Fruit fly (Drosophila melanogaster) whole organism, embryonic: Measurements from ENCODE around the gene Or88a.

Experiments used
- Atf-2 ChIP-seq: fragments of 200-800 bp; sonication (Bioruptor generic); optimal IDR thresholded peaks from 2 replicates; lab custom pipeline; 2016; ENCODE audit warnings: missing biosample characterization, missing genetic modification characterization
- CG10267 ChIP-seq: fragments of 200-800 bp; sonication (Bioruptor generic); optimal IDR thresholded peaks from 2 replicates; lab custom pipeline; 2018; ENCODE audit warnings: missing biosample characterization, mild to moderate bottlenecking, missing genetic modification characterization, moderate library complexity
- CG1233 ChIP-seq: fragments of 200-800 bp; sonication (Bioruptor generic); optimal IDR thresholded peaks from 4 replicates; lab custom pipeline; 2018; ENCODE audit warnings: missing biosample characterization, mild to moderate bottlenecking, missing genetic modification characterization
- CG13123 ChIP-seq: fragments of 200-800 bp; sonication (Bioruptor generic); optimal IDR thresholded peaks from 2 replicates; lab custom pipeline; 2016; ENCODE audit warnings: missing biosample characterization, missing genetic modification characterization
- CG13624 ChIP-seq: fragments of 200-800 bp; sonication (Bioruptor generic); optimal IDR thresholded peaks from 2 replicates; lab custom pipeline; 2016; ENCODE audit warnings: missing biosample characterization, missing genetic modification characterization
- CG13775 ChIP-seq: fragments of 200-800 bp; sonication (Bioruptor generic); optimal IDR thresholded peaks from 3 replicates; lab custom pipeline; 2017; ENCODE audit warnings: missing biosample characterization, mild to moderate bottlenecking, missing genetic modification characterization
- CG14667 ChIP-seq: fragments of 200-800 bp; sonication (Bioruptor generic); IDR thresholded peaks from 2 replicates; pipeline ENCODE4 v1.3.6; 2022; ENCODE audit warnings: missing biosample characterization, missing genetic modification characterization
- CG15601 ChIP-seq: fragments of 200-800 bp; sonication (Bioruptor generic); optimal IDR thresholded peaks from 3 replicates; lab custom pipeline; 2019; ENCODE audit warnings: missing biosample characterization, mild to moderate bottlenecking, missing genetic modification characterization, moderate library complexity
- CG31441 ChIP-seq: fragments of 200-800 bp; sonication (Bioruptor generic); IDR thresholded peaks from 2 replicates; pipeline ENCODE4 v1.3.6; 2022; ENCODE audit warnings: missing biosample characterization, missing genetic modification characterization
- CG34224 ChIP-seq: fragments of 200-800 bp; sonication (Bioruptor generic); IDR thresholded peaks from 3 replicates; pipeline ENCODE4 v1.3.6; 2022; ENCODE audit warnings: missing biosample characterization, missing genetic modification characterization; ENCODE audit not compliant: partially characterized antibody
- CG43689 ChIP-seq: fragments of 200-800 bp; sonication (Bioruptor generic); IDR thresholded peaks from 2 replicates; pipeline ENCODE4 v1.3.6; 2022; ENCODE audit warnings: missing biosample characterization, missing genetic modification characterization
- CG4617 ChIP-seq: fragments of 200-800 bp; sonication (Bioruptor generic); optimal IDR thresholded peaks from 3 replicates; lab custom pipeline; 2016; ENCODE audit warnings: missing biosample characterization, missing genetic modification characterization, borderline replicate concordance
- CG6254 ChIP-seq: fragments of 200-800 bp; sonication (Bioruptor generic); optimal IDR thresholded peaks from 3 replicates; lab custom pipeline; 2017; ENCODE audit warnings: mild to moderate bottlenecking, missing biosample characterization, missing genetic modification reagents, missing genetic modification characterization
- CG8388 ChIP-seq: fragments of 200-800 bp; sonication (Bioruptor generic); optimal IDR thresholded peaks from 2 replicates; lab custom pipeline; 2019; ENCODE audit warnings: missing biosample characterization, mild to moderate bottlenecking, missing genetic modification characterization, moderate library complexity
- CG9932 ChIP-seq: fragments of 200-800 bp; sonication (Bioruptor generic); IDR thresholded peaks from 2 replicates; pipeline ENCODE4 v1.3.6; 2022; ENCODE audit warnings: missing biosample characterization, missing genetic modification characterization
- D19B ChIP-seq: fragments of 200-800 bp; sonication (Bioruptor generic); optimal IDR thresholded peaks from 2 replicates; lab custom pipeline; 2017; ENCODE audit warnings: missing biosample characterization, mild to moderate bottlenecking, missing genetic modification characterization
- Dad ChIP-seq: fragments of 200-800 bp; sonication (Bioruptor generic); optimal IDR thresholded peaks from 3 replicates; lab custom pipeline; 2016; ENCODE audit warnings: missing biosample characterization, missing genetic modification characterization
- Deaf1 ChIP-seq: fragments of 200-800 bp; optimal IDR thresholded peaks from 3 replicates; lab custom pipeline; 2019; ENCODE audit warnings: missing biosample characterization, mild to moderate bottlenecking, missing genetic modification characterization, moderate library complexity
- Dek ChIP-seq: fragments of 200-800 bp; sonication (Bioruptor generic); optimal IDR thresholded peaks from 3 replicates; lab custom pipeline; 2019; ENCODE audit warnings: missing biosample characterization, mild to moderate bottlenecking, missing genetic modification characterization, moderate library complexity
- Mrtf ChIP-seq: fragments of 200-800 bp; sonication (Bioruptor generic); IDR thresholded peaks from 3 replicates; pipeline ENCODE4 v1.3.6; 2022; ENCODE audit warnings: missing biosample characterization, missing genetic modification characterization
- Oli ChIP-seq: fragments of 200-800 bp; sonication (Bioruptor generic); optimal IDR thresholded peaks from 2 replicates; lab custom pipeline; 2018; ENCODE audit warnings: missing biosample characterization, mild to moderate bottlenecking, missing genetic modification characterization, moderate library complexity
- Rfx ChIP-seq: fragments of 200-800 bp; sonication (Bioruptor generic); IDR thresholded peaks from 2 replicates; pipeline ENCODE4 v1.3.6; 2022; ENCODE audit warnings: missing biosample characterization, missing genetic modification characterization
- Sin3A ChIP-seq: fragments of >200 bp; optimal IDR thresholded peaks from 2 replicates; lab custom pipeline; 2018
- Stat92E ChIP-seq, 3 experiments: fragments of >200 bp in 2 of 3; fragments of 200-800 bp in 1 of 3; sonication (Bioruptor generic) in 1 of 3; optimal IDR thresholded peaks; 2 replicates each; lab custom pipeline; 2017 to 2019; ENCODE audit warnings: missing biosample characterization in 3 of 3, missing genetic modification characterization in 3 of 3, mild to moderate bottlenecking in 1 of 3, moderate library complexity in 1 of 3
- al ChIP-seq: fragments of 200-800 bp; sonication (Bioruptor generic); IDR thresholded peaks from 2 replicates; pipeline ENCODE4 v1.3.6; 2022; ENCODE audit warnings: missing biosample characterization, missing genetic modification characterization
- ara ChIP-seq: fragments of 200-800 bp; sonication (Bioruptor generic); IDR thresholded peaks from 2 replicates; pipeline ENCODE4 v1.3.6; 2022; ENCODE audit warnings: missing biosample characterization, missing genetic modification characterization
- ash1 ChIP-seq: fragments of 200-800 bp; sonication (Bioruptor generic); optimal IDR thresholded peaks from 2 replicates; lab custom pipeline; 2018; ENCODE audit warnings: missing biosample characterization, mild to moderate bottlenecking, missing genetic modification characterization
- cato ChIP-seq: fragments of 200-800 bp; sonication (Bioruptor generic); optimal IDR thresholded peaks from 2 replicates; lab custom pipeline; 2016; ENCODE audit warnings: missing biosample characterization, missing genetic modification characterization, borderline replicate concordance
- caup ChIP-seq: fragments of 200-800 bp; sonication (Bioruptor generic); optimal IDR thresholded peaks from 3 replicates; lab custom pipeline; 2017; ENCODE audit warnings: missing biosample characterization, mild to moderate bottlenecking, missing genetic modification characterization, moderate library complexity; ENCODE audit not compliant: severe bottlenecking
- ci ChIP-seq: fragments of 200-800 bp; sonication (Bioruptor generic); IDR thresholded peaks from 3 replicates; pipeline ENCODE4 v1.3.6; 2022; ENCODE audit warnings: missing biosample characterization, missing genetic modification characterization
- crc ChIP-seq: fragments of 200-800 bp; sonication (Bioruptor generic); optimal IDR thresholded peaks from 2 replicates; lab custom pipeline; 2016; ENCODE audit warnings: missing biosample characterization, missing genetic modification characterization
- crp ChIP-seq, 2 experiments: fragments of 200-800 bp; sonication (Bioruptor generic); optimal IDR thresholded peaks; 2 replicates in 1 of 2; 3 replicates in 1 of 2; lab custom pipeline; 2017; ENCODE audit warnings: missing biosample characterization in 2 of 2, missing genetic modification characterization in 2 of 2, mild to moderate bottlenecking in 1 of 2, moderate library complexity in 1 of 2
- dati ChIP-seq: fragments of 200-800 bp; sonication (Bioruptor generic); IDR thresholded peaks from 2 replicates; pipeline ENCODE4 v1.3.6; 2022; ENCODE audit warnings: missing biosample characterization, missing genetic modification characterization
- emc ChIP-seq: fragments of 200-800 bp; sonication (Bioruptor generic); optimal IDR thresholded peaks from 2 replicates; lab custom pipeline; 2016; ENCODE audit warnings: missing biosample characterization, missing genetic modification characterization
- gsb-n ChIP-seq: fragments of 200-800 bp; sonication (Bioruptor generic); optimal IDR thresholded peaks from 3 replicates; lab custom pipeline; 2018; ENCODE audit warnings: missing biosample characterization, mild to moderate bottlenecking, missing genetic modification characterization
- h ChIP-seq: fragments of >200 bp; optimal IDR thresholded peaks from 2 replicates; lab custom pipeline; 2017
- jumu ChIP-seq: fragments of 200-800 bp; sonication (Bioruptor generic); optimal IDR thresholded peaks from 3 replicates; lab custom pipeline; 2016; ENCODE audit warnings: missing biosample characterization, missing genetic modification characterization
- kay ChIP-seq: fragments of 200-800 bp; sonication (Bioruptor generic); optimal IDR thresholded peaks from 2 replicates; lab custom pipeline; 2016; ENCODE audit warnings: missing biosample characterization, missing genetic modification characterization
- knrl ChIP-seq: fragments of 200-800 bp; sonication (Bioruptor generic); IDR thresholded peaks from 3 replicates; pipeline ENCODE4 v1.3.6; 2022; ENCODE audit warnings: missing biosample characterization, missing genetic modification characterization; ENCODE audit not compliant: partially characterized antibody
- oc ChIP-seq: fragments of 200-800 bp; sonication (Bioruptor generic); optimal IDR thresholded peaks from 2 replicates; lab custom pipeline; 2018; ENCODE audit warnings: missing biosample characterization, mild to moderate bottlenecking, missing genetic modification characterization, moderate library complexity
- org-1 ChIP-seq: fragments of 200-800 bp; sonication (Bioruptor generic); optimal IDR thresholded peaks from 2 replicates; lab custom pipeline; 2017; ENCODE audit warnings: missing biosample characterization, missing genetic modification characterization
- prd ChIP-seq, 3 experiments: fragments of >200 bp in 2 of 3; fragments of 200-800 bp in 1 of 3; sonication (Bioruptor generic) in 1 of 3; optimal IDR thresholded peaks in 2 of 3; IDR thresholded peaks in 1 of 3; 2 replicates in 2 of 3; 3 replicates in 1 of 3; pipeline versions ENCODE4 v1.3.6 to Lab custom; 2017 to 2022; ENCODE audit warnings: missing biosample characterization in 1 of 3, missing genetic modification characterization in 1 of 3
- psq ChIP-seq: fragments of 200-800 bp; sonication (Bioruptor generic); optimal IDR thresholded peaks from 2 replicates; lab custom pipeline; 2017; ENCODE audit warnings: missing biosample characterization, missing genetic modification characterization
- tio ChIP-seq: fragments of 200-800 bp; sonication (Bioruptor generic); optimal IDR thresholded peaks from 2 replicates; lab custom pipeline; 2017; ENCODE audit warnings: missing biosample characterization, missing genetic modification characterization, inconsistent platforms
- usp ChIP-seq: fragments of >200 bp; optimal IDR thresholded peaks from 2 replicates; lab custom pipeline; 2017; ENCODE audit warnings: missing biosample characterization, missing genetic modification characterization
- vfl ChIP-seq: fragments of 200-800 bp; sonication (Bioruptor generic); optimal IDR thresholded peaks from 2 replicates; lab custom pipeline; 2016; ENCODE audit warnings: missing biosample characterization, missing genetic modification characterization
- vnd ChIP-seq: fragments of 200-800 bp; sonication (Bioruptor generic); IDR thresholded peaks from 3 replicates; pipeline ENCODE4 v1.3.6; 2022; ENCODE audit warnings: missing biosample characterization, missing genetic modification characterization; ENCODE audit not compliant: partially characterized antibody
- z ChIP-seq: fragments of 200-800 bp; sonication (Bioruptor generic); IDR thresholded peaks from 3 replicates; pipeline ENCODE4 v1.3.6; 2022; ENCODE audit warnings: missing biosample characterization, missing genetic modification characterization

Or88a gene

DNA sequence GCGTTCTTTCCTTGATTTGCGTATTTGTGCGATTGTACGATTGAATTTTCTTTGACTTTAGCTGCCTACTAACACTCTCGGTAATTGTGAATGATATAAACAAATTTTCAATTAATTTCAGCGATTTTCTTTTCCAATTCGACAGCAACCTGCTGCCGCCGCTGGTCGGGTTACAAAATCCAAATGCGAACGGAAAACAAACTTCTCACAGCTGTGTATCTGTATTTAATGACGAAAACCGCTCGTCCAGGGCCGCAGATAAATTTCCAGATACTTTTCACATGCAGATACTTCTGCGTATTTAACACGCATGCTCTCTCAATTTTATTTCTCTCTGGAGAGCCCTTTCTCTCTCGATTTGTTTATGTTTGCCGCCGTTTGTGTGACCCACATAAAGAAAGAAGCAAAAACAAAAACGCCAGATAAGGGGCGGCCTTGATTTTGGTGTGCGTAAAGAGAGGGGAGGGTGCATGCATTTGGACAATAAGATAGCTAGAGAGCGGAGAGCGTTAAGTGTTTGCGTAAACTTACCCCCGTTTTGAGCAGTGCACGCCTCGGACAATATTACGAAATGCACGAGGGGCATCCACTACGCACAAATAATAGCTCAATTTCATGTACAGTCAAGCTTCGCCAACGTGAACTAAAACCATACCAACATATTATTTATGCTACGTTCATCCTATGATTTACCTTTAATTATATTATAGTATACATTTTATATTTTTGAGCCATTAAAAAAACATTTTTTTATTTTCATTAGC is 905 bp upstream of the Or88a start, which contains the start of gene CG12402 (continued):
- TF ChIP-seq tio (GFP tag; lab: Kevin White, UChicago) (peak; percentile 71), ash1 (GFP tag; lab: Kevin White, UChicago) (peak; percentile 49), CG4617 (GFP tag; lab: Kevin White, UChicago) (peak; percentile 32), ci (GFP tag; lab: Robert Waterston, UW) (peak; percentile 96), al (GFP tag; lab: Robert Waterston, UW) (peak; percentile 25; the same call in 1 of the 2 replicates), CG8388 (GFP tag; lab: Kevin White, UChicago) (peak; percentile 83), h (lab: Kevin White, UChicago) (no peak), crp (GFP tag; optimal IDR thresholded peaks at IDR 0.05; lab: Kevin White, UChicago) (no peak), z (GFP tag; lab: Robert Waterston, UW) (peak; percentile 62; the same call in 2 of the 3 replicates), Stat92E (GFP tag; optimal IDR thresholded peaks at IDR 0.05; lab: Kevin White, UChicago) (peak in 1 of 3 experiments; percentile 89), Dad (GFP tag; lab: Kevin White, UChicago) (peak; percentile 32), Oli (peak; percentile 88), CG14667 (GFP tag; lab: Robert Waterston, UW) (peak; percentile 63), CG9932 (GFP tag; lab: Robert Waterston, UW) (peak; percentile 52), oc (tag; lab: Kevin White, UChicago) (peak; percentile 70), crc (GFP tag; lab: Kevin White, UChicago) (peak; percentile 27), kay (peak; percentile 76), Deaf1 (peak; percentile 70), jumu (GFP tag; lab: Kevin White, UChicago) (peak; percentile 52), knrl (GFP tag; lab: Robert Waterston, UW) (no peak), usp (GFP tag; lab: Kevin White, UChicago) (no peak), prd (optimal IDR thresholded peaks at IDR 0.05; lab: Kevin White, UChicago) (no peak), prd (GFP tag; IDR thresholded peaks at IDR 0.05; lab: Robert Waterston, UW) (peak; percentile 84), CG15601 (tag; lab: Kevin White, UChicago) (peak; percentile 58), org-1 (GFP tag; lab: Kevin White, UChicago) (peak; percentile 68), CG43689 (GFP tag; lab: Robert Waterston, UW) (peak; percentile 73; the same call in 1 of the 2 replicates), CG10267 (tag; lab: Kevin White, UChicago) (peak; percentile 78), ara (GFP tag; lab: Robert Waterston, UW) (peak; percentile 80), dati (peak; percentile 76), vfl (peak; percentile 16), CG13123 (GFP tag; lab: Kevin White, UChicago) (peak; percentile 38), CG6254 (GFP tag; lab: Kevin White, UChicago) (peak; percentile 84), Dek (tag; lab: Kevin White, UChicago) (peak; percentile 69), CG13775 (GFP tag; lab: Kevin White, UChicago) (peak; percentile 72), CG1233 (peak; percentile 81), emc (GFP tag; lab: Kevin White, UChicago) (no peak), vnd (GFP tag; lab: Robert Waterston, UW) (no peak), Sin3A (lab: Kevin White, UChicago) (no peak), Mrtf (peak; percentile 84), CG34224 (GFP tag; lab: Robert Waterston, UW) (peak; percentile 59; the same call in 2 of the 3 replicates), gsb-n (peak; percentile 73), cato (GFP tag; lab: Kevin White, UChicago) (peak; percentile 61), caup (peak; percentile 80), D19B (peak; percentile 6), Atf-2 (GFP tag; lab: Kevin White, UChicago) (peak; percentile 36), CG13624 (GFP tag; lab: Kevin White, UChicago) (peak; percentile 10), psq (GFP tag; lab: Kevin White, UChicago) (peak; percentile 66), Rfx (peak; percentile 81), CG31441 (GFP tag; lab: Robert Waterston, UW) (peak; percentile 95)
